Worm (Caenorhabditis elegans): ENCODE data around the gene F07A11.5.

ce11 chrII:11572944-11573343, 39.2 kb upstream of the F07A11.5 start, which contains the start of gene F54D5.2:
- TF ChIP-seq ets-4 (GFP tag; optimal IDR thresholded peaks at IDR 0.05) (no peak), xnd-1 (tag; optimal IDR thresholded peaks at IDR 0.05) (peak; percentile 62), lin-26 (GFP tag; IDR thresholded peaks at IDR 0.05) (no peak)

All from whole organism, young adult.